Fruit fly (Drosophila melanogaster) whole organism, wandering third instar larva: ENCODE measurements around the gene Mfe2.
A peak's percentile ranks its signal among the peaks of the same experiment; 100 is the strongest.

Experiments used
- Abd-B ChIP-seq: fragments of >200 bp; optimal IDR thresholded peaks from 2 replicates; lab custom pipeline; 2017; ENCODE audit warnings: missing biosample characterization, missing genetic modification characterization
- Dif ChIP-seq: fragments of 200-275, 200-300 bp; sonication (Bioruptor generic); optimal IDR thresholded peaks from 2 replicates; lab custom pipeline; 2018; ENCODE audit warnings: missing biosample characterization, missing genetic modification characterization; ENCODE audit not compliant: partially characterized antibody
- GATAd ChIP-seq: sonication (Bioruptor generic); optimal IDR thresholded peaks from 2 replicates; lab custom pipeline; 2016; ENCODE audit warnings: missing biosample characterization, missing genetic modification characterization
- Hr78 ChIP-seq: fragments of >200 bp; optimal IDR thresholded peaks from 2 replicates; lab custom pipeline; 2017; ENCODE audit warnings: missing biosample characterization, missing genetic modification characterization
- Myc ChIP-seq: fragments of >200 bp; optimal IDR thresholded peaks from 2 replicates; lab custom pipeline; 2017
- OdsH ChIP-seq: fragments of 200-800 bp; sonication (Bioruptor generic); optimal IDR thresholded peaks from 2 replicates; lab custom pipeline; 2016; ENCODE audit warnings: missing biosample characterization, mild to moderate bottlenecking, missing genetic modification characterization
- Sp1 ChIP-seq: fragments of 200-800 bp; sonication (Bioruptor generic); optimal IDR thresholded peaks from 3 replicates; lab custom pipeline; 2019; ENCODE audit warnings: missing biosample characterization, mild to moderate bottlenecking, missing genetic modification characterization, moderate library complexity
- br ChIP-seq: fragments of 200-800 bp; sonication (Bioruptor generic); optimal IDR thresholded peaks from 2 replicates; lab custom pipeline; 2016; ENCODE audit warnings: missing biosample characterization, missing genetic modification characterization
- dl ChIP-seq, 2 experiments: fragments of 175-275, 200-275 bp in 1 of 2; fragments of 200-275 bp in 1 of 2; sonication (Bioruptor generic); optimal IDR thresholded peaks; lab custom pipeline; 2018; ENCODE audit warnings: mild to moderate bottlenecking in 2 of 2, missing biosample characterization in 2 of 2, missing genetic modification characterization in 2 of 2, moderate library complexity in 2 of 2; ENCODE audit not compliant: partially characterized antibody in 2 of 2, insufficient read depth in 1 of 2
- psq ChIP-seq: fragments of 200-800 bp; sonication (Bioruptor generic); optimal IDR thresholded peaks from 3 replicates; lab custom pipeline; 2017; ENCODE audit warnings: missing biosample characterization, mild to moderate bottlenecking, missing genetic modification characterization, moderate library complexity

dm6 chrX:16288492-16288964 lies 17.8 kb downstream of the Mfe2 start, which contains the start of the genes CG32576 and caz:
- TF ChIP-seq br (GFP tag; lab: Kevin White, UChicago) = peak; percentile 41
- TF ChIP-seq OdsH = peak; percentile 50
- TF ChIP-seq Dif = no peak
- no peak for TF ChIP-seq dl (GFP tag; optimal IDR thresholded peaks at IDR 0.05; lab: Kevin White, UChicago; ENCODE audit: insufficient read depth in 1 of 2, partially characterized antibody in 2 of 2)
- peak; percentile 49 for TF ChIP-seq GATAd
- peak; percentile 47 for TF ChIP-seq psq (GFP tag; lab: Kevin White, UChicago)
- TF ChIP-seq Sp1 = peak; percentile 48
- TF ChIP-seq Myc (lab: Kevin White, UChicago) = peak; percentile 13
- no peak for TF ChIP-seq Hr78
- TF ChIP-seq Abd-B (GFP tag; lab: Kevin White, UChicago) = no peak
